Worm (Caenorhabditis elegans): ENCODE data around the gene nspg-7.1.

The nspg-7.1 gene

ce11 chrIV:9319080-9319479, 11.6 kb downstream of the nspg-7.1 start, which contains the start of the genes F49C12.11 and nemt-1:
TSS of gene F49C12.11 (plus strand) at chrIV:9319380.
TSS of gene nemt-1 (minus strand) at chrIV:9319439.
- TF ChIP-seq unc-130 (tag; optimal IDR thresholded peaks at IDR 0.05) = no peak

ce11 chrIV:9318147-9318546, 12.5 kb downstream of the nspg-7.1 start:
- no peak for TF ChIP-seq mep-1 (tag; optimal IDR thresholded peaks at IDR 0.05)
- no peak for TF ChIP-seq rnt-1 (tag; optimal IDR thresholded peaks at IDR 0.05)
- TF ChIP-seq ceh-82 (tag; optimal IDR thresholded peaks at IDR 0.05) = no peak
- no peak for TF ChIP-seq swsn-7 (tag; optimal IDR thresholded peaks at IDR 0.05)
- TF ChIP-seq zag-1 (tag; optimal IDR thresholded peaks at IDR 0.05) = no peak
- no peak for TF ChIP-seq C04F5.9 (tag; optimal IDR thresholded peaks at IDR 0.05)
- TF ChIP-seq Y116A8C.19 (tag; optimal IDR thresholded peaks at IDR 0.05; ENCODE audit: borderline replicate concordance) = no peak
- no peak for TF ChIP-seq alr-1 (tag; optimal IDR thresholded peaks at IDR 0.05; ENCODE audit: borderline replicate concordance)
- TF ChIP-seq fkh-8 (tag; optimal IDR thresholded peaks at IDR 0.05) = no peak
- no peak for TF ChIP-seq lin-39 (tag; optimal IDR thresholded peaks at IDR 0.05)
- no peak for TF ChIP-seq fkh-4 (tag; optimal IDR thresholded peaks at IDR 0.05; ENCODE audit: borderline replicate concordance)
- no peak for TF ChIP-seq fkh-10 (GFP tag; optimal IDR thresholded peaks at IDR 0.05)
- TF ChIP-seq C16A3.4 (tag; optimal IDR thresholded peaks at IDR 0.05) = no peak
- no peak for TF ChIP-seq lin-35 (GFP tag; optimal IDR thresholded peaks at IDR 0.05)
- TF ChIP-seq nhr-11 (tag; optimal IDR thresholded peaks at IDR 0.05) = no peak
- no peak for TF ChIP-seq nhr-237 (tag; optimal IDR thresholded peaks at IDR 0.05)
- no peak for TF ChIP-seq xbp-1 (tag; optimal IDR thresholded peaks at IDR 0.05)
- no peak for TF ChIP-seq blmp-1 (tag; optimal IDR thresholded peaks at IDR 0.05)
- TF ChIP-seq nhr-85 (tag) = no peak
- no peak for TF ChIP-seq sox-4 (tag; optimal IDR thresholded peaks at IDR 0.05)

- no peak for TF ChIP-seq sox-4 (tag; optimal IDR thresholded peaks at IDR 0.05)
- no peak for TF ChIP-seq nhr-84 (tag; optimal IDR thresholded peaks at IDR 0.05)
- peak; percentile 45 for TF ChIP-seq C16A3.4 (tag; optimal IDR thresholded peaks at IDR 0.05)
- TF ChIP-seq fkh-10 (GFP tag; optimal IDR thresholded peaks at IDR 0.05) = no peak
- peak; percentile 37 for TF ChIP-seq swsn-7 (tag; optimal IDR thresholded peaks at IDR 0.05)
- TF ChIP-seq unc-86 (tag; optimal IDR thresholded peaks at IDR 0.05) = no peak
- no peak for TF ChIP-seq fkh-4 (tag; optimal IDR thresholded peaks at IDR 0.05; ENCODE audit: borderline replicate concordance)
- TF ChIP-seq sptf-1 (tag; optimal IDR thresholded peaks at IDR 0.05) = no peak
- TF ChIP-seq blmp-1 (tag; optimal IDR thresholded peaks at IDR 0.05) = peak; percentile 25
- peak in 1 of 2 experiments; percentile 20 for TF ChIP-seq mdl-1 (tag; optimal IDR thresholded peaks at IDR 0.05)
- no peak for TF ChIP-seq aha-1 (tag; optimal IDR thresholded peaks at IDR 0.05)
- no peak for TF ChIP-seq lin-14 (GFP tag; optimal IDR thresholded peaks at IDR 0.05)
- no peak for TF ChIP-seq ztf-11 (tag; optimal IDR thresholded peaks at IDR 0.05)
- no peak for TF ChIP-seq ceh-63 (GFP tag; optimal IDR thresholded peaks at IDR 0.05)
- no peak for TF ChIP-seq tbx-2 (tag; optimal IDR thresholded peaks at IDR 0.05)
- no peak for TF ChIP-seq nhr-77 (tag; optimal IDR thresholded peaks at IDR 0.05)
- no peak for TF ChIP-seq F16B12.6 (tag; optimal IDR thresholded peaks at IDR 0.05)
- TF ChIP-seq efl-1 (optimal IDR thresholded peaks at IDR 0.05) = peak; percentile 52 to 58
- TF ChIP-seq efl-1 (GFP tag; optimal IDR thresholded peaks at IDR 0.05 in 1 of 2) = peak; percentile 36 to 94
- no peak for TF ChIP-seq unc-98 (GFP tag; IDR thresholded peaks at IDR 0.05)
- no peak for TF ChIP-seq hlh-4 (tag; optimal IDR thresholded peaks at IDR 0.05)
- TF ChIP-seq fkh-8 (tag; optimal IDR thresholded peaks at IDR 0.05) = no peak
- peak; percentile 61 for TF ChIP-seq unc-130 (tag; optimal IDR thresholded peaks at IDR 0.05)
- peak; percentile 47 for TF ChIP-seq snu-23 (GFP tag; optimal IDR thresholded peaks at IDR 0.05)
- TF ChIP-seq nhr-85 (tag) = peak; percentile 69
- no peak for TF ChIP-seq grh-1 (GFP tag; IDR thresholded peaks at IDR 0.05)
- no peak for TF ChIP-seq nhr-12 (tag; optimal IDR thresholded peaks at IDR 0.05)
- no peak for TF ChIP-seq ceh-90 (tag; optimal IDR thresholded peaks at IDR 0.05)
- TF ChIP-seq lin-13 (GFP tag; optimal IDR thresholded peaks at IDR 0.05) = no peak
- peak; percentile 30 to 53 for TF ChIP-seq lin-35 (GFP tag; optimal IDR thresholded peaks at IDR 0.05)
- peak; percentile 48 for TF ChIP-seq rnt-1 (tag; optimal IDR thresholded peaks at IDR 0.05)
- TF ChIP-seq nhr-20 (tag; optimal IDR thresholded peaks at IDR 0.05) = peak; percentile 30
- no peak for TF ChIP-seq zag-1 (tag; optimal IDR thresholded peaks at IDR 0.05)
- TF ChIP-seq lir-3 (tag; optimal IDR thresholded peaks at IDR 0.05; ENCODE audit: poor library complexity) = no peak
- TF ChIP-seq vab-15 (tag; optimal IDR thresholded peaks at IDR 0.05) = no peak
- no peak for TF ChIP-seq lin-39 (tag; optimal IDR thresholded peaks at IDR 0.05)
- TF ChIP-seq ztf-4 (tag; optimal IDR thresholded peaks at IDR 0.05) = no peak
- TF ChIP-seq mef-2 (tag; optimal IDR thresholded peaks at IDR 0.05) = no peak
- TF ChIP-seq elt-2 (tag; optimal IDR thresholded peaks at IDR 0.05) = peak; percentile 4
- TF ChIP-seq dpl-1 (GFP tag; optimal IDR thresholded peaks at IDR 0.05) = peak; percentile 11 to 48 (median 47)
These were observed 14.5 kb downstream of the nspg-7.1 start, which contains the start of the genes F49C12.9 and rpn-7 for ce11 chrIV:9316068-9316681. TSS of gene F49C12.9 (minus strand) at chrIV:9316215. TSS of gene rpn-7 (plus strand) at chrIV:9316631.

All from whole organism, L1 larva.